Worm (Caenorhabditis elegans) whole organism, L3 larva: ENCODE data around the gene D2096.10.

ENCODE experiments used
- ZK546.5 ChIP-seq: sonication (generic microtip); optimal IDR thresholded peaks from 2 replicates; lab custom pipeline; 2017; ENCODE audit warnings: missing biosample characterization, missing genetic modification characterization
- aly-2 ChIP-seq: fragments of 150-350 bp; optimal IDR thresholded peaks from 2 replicates; lab custom pipeline; 2014; ENCODE audit warnings: missing biosample characterization, missing genetic modification characterization
- ama-1 ChIP-seq: fragments of 150-350 bp; optimal IDR thresholded peaks from 2 replicates; lab custom pipeline; 2018
- ceh-16 ChIP-seq: sonication (generic microtip); optimal IDR thresholded peaks from 2 replicates; lab custom pipeline; 2017; ENCODE audit warnings: missing biosample characterization, missing genetic modification characterization
- ceh-82 ChIP-seq: fragments of 150-350 bp; optimal IDR thresholded peaks from 2 replicates; lab custom pipeline; 2014; ENCODE audit warnings: missing biosample characterization, missing genetic modification characterization
- daf-12 ChIP-seq: fragments of 150-350 bp; optimal IDR thresholded peaks from 2 replicates; lab custom pipeline; 2014; ENCODE audit warnings: missing biosample characterization, missing genetic modification reagents, missing genetic modification characterization
- egl-27 ChIP-seq: sonication (generic microtip); optimal IDR thresholded peaks from 4 replicates; lab custom pipeline; 2017; ENCODE audit warnings: missing biosample characterization, missing genetic modification reagents, missing genetic modification characterization
- egl-5 ChIP-seq: fragments of 150-350 bp; optimal IDR thresholded peaks from 2 replicates; lab custom pipeline; 2017; ENCODE audit warnings: missing biosample characterization, missing genetic modification reagents, missing genetic modification characterization, inconsistent platforms
- elt-1 ChIP-seq: fragments of 150-350 bp; optimal IDR thresholded peaks from 2 replicates; lab custom pipeline; 2014; ENCODE audit warnings: missing biosample characterization, missing genetic modification characterization
- elt-2 ChIP-seq: sonication (generic microtip); optimal IDR thresholded peaks from 2 replicates; lab custom pipeline; 2016; ENCODE audit warnings: missing genetic modification reagents, mild to moderate bottlenecking, missing genetic modification characterization, missing compliant biosample characterization
- elt-3 ChIP-seq, 3 experiments: fragments of 150-350 bp in 1 of 3; sonication (generic microtip) in 2 of 3; optimal IDR thresholded peaks; 2 replicates in 2 of 3; 4 replicates in 1 of 3; lab custom pipeline; 2014 to 2017; ENCODE audit warnings: missing biosample characterization in 3 of 3, missing genetic modification characterization in 3 of 3
- fkh-10 ChIP-seq: sonication (generic microtip); optimal IDR thresholded peaks from 2 replicates; lab custom pipeline; 2017; ENCODE audit warnings: missing biosample characterization, missing genetic modification reagents, missing genetic modification characterization
- fkh-2 ChIP-seq: fragments of 150-350 bp; optimal IDR thresholded peaks from 2 replicates; lab custom pipeline; 2014; ENCODE audit warnings: missing biosample characterization, missing genetic modification reagents, missing genetic modification characterization
- fos-1 ChIP-seq: fragments of 150-350 bp; optimal IDR thresholded peaks from 2 replicates; lab custom pipeline; 2014; ENCODE audit warnings: missing biosample characterization, missing genetic modification characterization
- hmg-11 ChIP-seq: sonication (generic microtip); optimal IDR thresholded peaks from 2 replicates; lab custom pipeline; 2016; ENCODE audit warnings: missing genetic modification characterization, missing compliant biosample characterization
- jun-1 ChIP-seq: fragments of 150-350 bp; optimal IDR thresholded peaks from 2 replicates; lab custom pipeline; 2014; ENCODE audit warnings: missing biosample characterization, missing genetic modification reagents, missing genetic modification characterization
- mdl-1 ChIP-seq: fragments of 150-350 bp; optimal IDR thresholded peaks from 2 replicates; lab custom pipeline; 2014; ENCODE audit warnings: missing biosample characterization, missing genetic modification characterization
- mml-1 ChIP-seq: fragments of 150-350 bp; sonication (generic microtip); optimal IDR thresholded peaks from 3 replicates; lab custom pipeline; 2014; ENCODE audit warnings: missing biosample characterization, missing genetic modification characterization
- nfya-1 ChIP-seq: sonication (generic microtip); optimal IDR thresholded peaks from 2 replicates; lab custom pipeline; 2017; ENCODE audit warnings: missing genetic modification characterization, mild to moderate bottlenecking, missing compliant biosample characterization, antibody characterized with exemption, moderate library complexity; ENCODE audit not compliant: insufficient read depth
- nhr-11 ChIP-seq: fragments of 150-350 bp; optimal IDR thresholded peaks from 2 replicates; lab custom pipeline; 2014; ENCODE audit warnings: missing biosample characterization, missing genetic modification characterization
- nhr-12 ChIP-seq: fragments of 150-350 bp; optimal IDR thresholded peaks from 2 replicates; lab custom pipeline; 2014; ENCODE audit warnings: missing biosample characterization, missing genetic modification characterization
- nhr-23 ChIP-seq: fragments of 150-350 bp; optimal IDR thresholded peaks from 2 replicates; lab custom pipeline; 2014; ENCODE audit warnings: missing biosample characterization, missing genetic modification reagents, missing genetic modification characterization
- nhr-237 ChIP-seq: fragments of 150-350 bp; optimal IDR thresholded peaks from 2 replicates; lab custom pipeline; 2014; ENCODE audit warnings: missing biosample characterization, missing genetic modification characterization
- nhr-25 ChIP-seq: sonication (generic microtip); optimal IDR thresholded peaks from 2 replicates; lab custom pipeline; 2017; ENCODE audit warnings: missing biosample characterization, missing genetic modification characterization
- nhr-28 ChIP-seq: fragments of 150-350 bp; optimal IDR thresholded peaks from 2 replicates; lab custom pipeline; 2014; ENCODE audit warnings: missing biosample characterization, missing genetic modification characterization
- nhr-67 ChIP-seq: fragments of 150-350 bp; optimal IDR thresholded peaks from 2 replicates; lab custom pipeline; 2014; ENCODE audit warnings: missing biosample characterization, missing genetic modification characterization
- nhr-77 ChIP-seq: fragments of 150-350 bp; optimal IDR thresholded peaks from 2 replicates; lab custom pipeline; 2014; ENCODE audit warnings: missing biosample characterization, missing genetic modification characterization
- pha-4 ChIP-seq: fragments of 150-350 bp; optimal IDR thresholded peaks from 2 replicates; lab custom pipeline; 2014; ENCODE audit warnings: missing biosample characterization, missing genetic modification reagents, missing genetic modification characterization
- pqm-1 ChIP-seq: fragments of 150-350 bp; optimal IDR thresholded peaks from 2 replicates; lab custom pipeline; 2017; ENCODE audit warnings: missing biosample characterization, missing genetic modification characterization, inconsistent platforms
- sea-2 ChIP-seq: fragments of 150-350 bp; sonication (generic microtip); optimal IDR thresholded peaks from 4 replicates; lab custom pipeline; 2014; ENCODE audit warnings: missing biosample characterization, missing genetic modification reagents, missing genetic modification characterization
- skn-1 ChIP-seq: fragments of 150-350 bp; optimal IDR thresholded peaks from 2 replicates; lab custom pipeline; 2014; ENCODE audit warnings: missing biosample characterization, missing genetic modification characterization
- tbx-2 ChIP-seq: sonication (generic microtip); optimal IDR thresholded peaks from 2 replicates; lab custom pipeline; 2016; ENCODE audit warnings: mild to moderate bottlenecking, missing genetic modification characterization, missing compliant biosample characterization
- unc-62 ChIP-seq: fragments of 150-350 bp; sonication (generic microtip); optimal IDR thresholded peaks from 4 replicates; lab custom pipeline; 2014; ENCODE audit warnings: missing biosample characterization, missing genetic modification reagents, missing genetic modification characterization
- zag-1 ChIP-seq: fragments of 150-350 bp; optimal IDR thresholded peaks from 2 replicates; lab custom pipeline; 2014; ENCODE audit warnings: missing biosample characterization, missing genetic modification characterization
- ztf-11 ChIP-seq: fragments of 150-350 bp; optimal IDR thresholded peaks from 2 replicates; lab custom pipeline; 2014; ENCODE audit warnings: missing biosample characterization, missing genetic modification characterization
- ztf-4 ChIP-seq: fragments of 150-350 bp; optimal IDR thresholded peaks from 2 replicates; lab custom pipeline; 2014; ENCODE audit warnings: missing biosample characterization, missing genetic modification characterization

Gene D2096.10

DNA sequence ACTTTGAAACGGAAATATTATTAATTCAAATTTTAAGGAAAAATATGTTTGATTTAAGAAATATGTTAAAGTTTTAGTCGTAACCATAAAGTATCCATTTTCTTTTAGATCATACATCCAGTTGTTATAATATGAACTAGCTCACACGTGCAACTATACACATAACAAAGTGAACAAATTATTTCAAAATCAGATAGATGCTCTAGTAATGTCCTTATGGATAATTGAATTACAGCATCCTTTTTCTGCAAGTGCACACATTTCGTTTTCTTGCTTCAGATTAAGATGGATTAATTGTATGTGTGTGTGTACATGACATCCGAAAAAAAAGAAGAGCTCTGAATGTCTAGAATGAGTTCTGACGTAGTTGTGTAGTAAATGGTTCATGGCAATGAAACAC, 3.4 kb downstream of the D2096.10 start:
- TF ChIP-seq tbx-2 (tag; lab: Kevin White, UChicago) (no peak), ceh-16 (tag; lab: Kevin White, UChicago) (no peak), nhr-11 (tag; lab: Kevin White, UChicago) (no peak), fkh-10 (no peak), nhr-25 (tag; lab: Kevin White, UChicago) (no peak), egl-27 (tag; lab: Kevin White, UChicago) (no peak), nhr-67 (tag; lab: Kevin White, UChicago) (no peak), ztf-11 (no peak), nhr-237 (tag; lab: Kevin White, UChicago) (no peak), ZK546.5 (no peak), sea-2 (GFP tag; lab: Kevin White, UChicago) (no peak), daf-12 (tag; lab: Kevin White, UChicago) (no peak), zag-1 (no peak), elt-2 (tag; lab: Kevin White, UChicago) (no peak), ztf-4 (tag; lab: Kevin White, UChicago) (no peak), pha-4 (tag; lab: Kevin White, UChicago) (no peak), ceh-82 (tag; lab: Kevin White, UChicago) (no peak), nhr-23 (tag; lab: Kevin White, UChicago) (no peak), nfya-1 (tag; lab: Kevin White, UChicago) (no peak)

DNA sequence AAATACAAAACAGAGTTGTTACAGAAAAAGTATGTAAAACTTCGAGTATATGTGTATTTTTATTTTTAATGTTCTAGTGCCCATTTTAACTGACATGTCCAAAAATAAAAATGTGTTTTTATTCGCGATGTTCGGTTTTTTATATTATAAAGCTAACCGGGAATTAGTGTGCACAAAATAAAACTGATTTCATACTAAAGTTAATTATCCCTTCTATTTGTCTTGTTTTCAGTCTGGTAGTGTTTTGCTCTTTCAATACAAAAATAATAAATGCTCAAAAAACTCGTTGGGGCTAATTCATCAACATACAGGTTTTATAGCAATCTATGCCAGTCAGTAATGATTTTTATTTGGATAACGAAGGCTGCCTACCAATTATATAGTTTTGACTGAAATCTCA, 4.3 kb downstream of the D2096.10 start:
- TF ChIP-seq nhr-67 (tag; lab: Kevin White, UChicago) (no peak), elt-3 (tag; optimal IDR thresholded peaks at IDR 0.05; lab: Kevin White, UChicago) (no peak), nhr-77 (tag; lab: Kevin White, UChicago) (no peak), ceh-16 (tag; lab: Kevin White, UChicago) (no peak), elt-1 (no peak), fkh-2 (tag; lab: Kevin White, UChicago) (no peak)

- TF ChIP-seq mml-1 (tag; lab: Kevin White, UChicago): no peak
- no peak for TF ChIP-seq daf-12 (tag; lab: Kevin White, UChicago)
- TF ChIP-seq egl-5: no peak
- no peak for TF ChIP-seq nhr-23 (tag; lab: Kevin White, UChicago)
- no peak for TF ChIP-seq nhr-77 (tag; lab: Kevin White, UChicago)
- TF ChIP-seq unc-62 (GFP tag; lab: Kevin White, UChicago): no peak
Observed at ce11 chrIV:8382695-8383094, 6.3 kb downstream of the D2096.10 start, which contains the start of gene D2096.9. Gene D2096.9, minus strand, starts transcription at chrIV:8382795.

DNA sequence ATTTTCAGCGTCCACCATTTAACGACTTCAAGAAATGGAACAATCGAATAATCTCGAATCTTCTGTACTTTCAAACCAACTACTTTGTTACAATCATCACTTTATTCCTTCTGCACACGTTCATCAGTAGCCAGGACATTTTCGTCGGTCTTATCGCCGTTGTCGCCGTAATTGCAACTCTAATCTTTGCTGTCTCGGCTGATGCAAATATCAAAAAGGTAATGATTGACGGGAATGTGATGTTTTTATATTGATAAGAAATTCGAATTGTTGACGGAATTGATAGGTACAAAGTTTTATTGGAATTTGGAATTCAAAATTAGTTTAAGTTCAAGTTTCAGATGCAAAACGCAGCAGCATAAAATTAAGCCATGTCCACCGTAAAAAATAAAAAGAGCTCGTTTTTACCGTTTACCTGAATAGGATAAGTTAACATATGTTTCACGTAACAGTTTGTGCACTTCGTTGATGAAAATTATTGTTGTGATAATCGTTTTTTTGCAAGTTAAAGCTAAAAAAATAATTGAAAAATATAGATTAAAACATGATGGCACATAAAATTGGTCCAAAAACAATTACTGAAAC, 8.7 kb downstream of the D2096.10 start:
- TF ChIP-seq elt-2 (tag; lab: Kevin White, UChicago) (peak; percentile 97), pqm-1 (peak; percentile 89), sea-2 (GFP tag; lab: Kevin White, UChicago) (no peak), ama-1 (no peak), pha-4 (tag; lab: Kevin White, UChicago) (peak; percentile 59), jun-1 (tag; lab: Kevin White, UChicago) (peak; percentile 32), hmg-11 (tag; lab: Kevin White, UChicago) (no peak)

ce11 chrIV:8379683-8380082, 9.4 kb downstream of the D2096.10 start, which contains the start of gene praf-3:
Gene praf-3, plus strand, starts transcription at chrIV:8379983.
- TF ChIP-seq fos-1 (tag; lab: Kevin White, UChicago) (no peak), daf-12 (tag; lab: Kevin White, UChicago) (no peak), egl-27 (tag; lab: Kevin White, UChicago) (no peak), skn-1 (no peak), mdl-1 (no peak), nhr-12 (tag; lab: Kevin White, UChicago) (no peak), nhr-77 (tag; lab: Kevin White, UChicago) (no peak), aly-2 (tag; lab: Kevin White, UChicago) (no peak), nhr-28 (no peak), egl-5 (no peak), fkh-10 (no peak), nhr-237 (tag; lab: Kevin White, UChicago) (no peak)
- TF ChIP-seq, all 47 proteins: peak for 0
